Fruit fly (Drosophila melanogaster): Measurements from ENCODE around the gene Sec61alpha.
A peak's percentile ranks its signal among the peaks of the same experiment; 100 is the strongest.

Gene Sec61alpha

dm6 chr2L:6464780-6465179 is 15.6 kb downstream of the Sec61alpha start:
- no peak for TF ChIP-seq Mnt (GFP tag; optimal IDR thresholded peaks at IDR 0.05)
- no peak for TF ChIP-seq cic (GFP tag; optimal IDR thresholded peaks at IDR 0.05)
- no peak for TF ChIP-seq CG7045 (GFP tag; optimal IDR thresholded peaks at IDR 0.05)
- no peak for TF ChIP-seq CG1620 (GFP tag; optimal IDR thresholded peaks at IDR 0.05)
- TF ChIP-seq CG11617 (GFP tag; optimal IDR thresholded peaks at IDR 0.05): no peak
- no peak for TF ChIP-seq CG5204 (GFP tag; optimal IDR thresholded peaks at IDR 0.05)
- no peak for TF ChIP-seq bab1 (GFP tag; optimal IDR thresholded peaks at IDR 0.05)
- no peak for TF ChIP-seq kay (GFP tag; ENCODE audit: borderline replicate concordance)
- no peak for TF ChIP-seq ovo (GFP tag; optimal IDR thresholded peaks at IDR 0.05)
- no peak for TF ChIP-seq Hr96 (GFP tag; optimal IDR thresholded peaks at IDR 0.05)
- TF ChIP-seq cnc (optimal IDR thresholded peaks at IDR 0.05): no peak
- TF ChIP-seq tj (GFP tag; optimal IDR thresholded peaks at IDR 0.05): no peak
- no peak for TF ChIP-seq Clk (GFP tag; optimal IDR thresholded peaks at IDR 0.05)
- no peak for TF ChIP-seq CG7101 (tag; optimal IDR thresholded peaks at IDR 0.05)
- TF ChIP-seq CG14711 (tag; optimal IDR thresholded peaks at IDR 0.05): no peak
- TF ChIP-seq toe (GFP tag; optimal IDR thresholded peaks at IDR 0.05): no peak
- no peak for TF ChIP-seq CG12768 (GFP tag; optimal IDR thresholded peaks at IDR 0.05)

- TF ChIP-seq kay (GFP tag; ENCODE audit: borderline replicate concordance) (no peak), cic (GFP tag; optimal IDR thresholded peaks at IDR 0.05) (no peak), CG14711 (tag; optimal IDR thresholded peaks at IDR 0.05) (no peak), Mnt (GFP tag; optimal IDR thresholded peaks at IDR 0.05) (no peak), CG11617 (GFP tag; optimal IDR thresholded peaks at IDR 0.05) (no peak)
Measured at dm6 chr2L:6464270-6464669, 16.1 kb downstream of the Sec61alpha start.

- TF ChIP-seq cnc (optimal IDR thresholded peaks at IDR 0.05): no peak
- TF ChIP-seq CG14711 (tag; optimal IDR thresholded peaks at IDR 0.05): no peak
- no peak for TF ChIP-seq Hr96 (GFP tag; optimal IDR thresholded peaks at IDR 0.05)
- TF ChIP-seq CG5204 (GFP tag; optimal IDR thresholded peaks at IDR 0.05): no peak
- no peak for TF ChIP-seq tj (GFP tag; optimal IDR thresholded peaks at IDR 0.05)
- no peak for TF ChIP-seq bab1 (GFP tag; optimal IDR thresholded peaks at IDR 0.05)
- no peak for TF ChIP-seq Mnt (GFP tag; optimal IDR thresholded peaks at IDR 0.05)
Measured at dm6 chr2L:6463392-6463791, 17.0 kb downstream of the Sec61alpha start.

- no peak for TF ChIP-seq cnc (optimal IDR thresholded peaks at IDR 0.05)
- no peak for TF ChIP-seq Clk (GFP tag; optimal IDR thresholded peaks at IDR 0.05)
- TF ChIP-seq CG11617 (GFP tag; optimal IDR thresholded peaks at IDR 0.05): no peak
Measured at dm6 chr2L:6462259-6462658, 18.1 kb downstream of the Sec61alpha start.

- TF ChIP-seq CG7045 (GFP tag; optimal IDR thresholded peaks at IDR 0.05) (no peak), kay (GFP tag; ENCODE audit: borderline replicate concordance) (peak; percentile 38)
Measured at dm6 chr2L:6461497-6461896, 18.9 kb downstream of the Sec61alpha start.

- peak; percentile 2 for TF ChIP-seq Mnt (GFP tag; optimal IDR thresholded peaks at IDR 0.05)
- no peak for TF ChIP-seq CG7101 (tag; optimal IDR thresholded peaks at IDR 0.05)
Measured at dm6 chr2L:6457583-6457982, 22.8 kb downstream of the Sec61alpha start.

- TF ChIP-seq pad (GFP tag; optimal IDR thresholded peaks at IDR 0.05): no peak
- TF ChIP-seq cic (GFP tag; optimal IDR thresholded peaks at IDR 0.05): no peak
- TF ChIP-seq bab1 (GFP tag; optimal IDR thresholded peaks at IDR 0.05): no peak
- peak; percentile 54 for TF ChIP-seq CG14711 (tag; optimal IDR thresholded peaks at IDR 0.05)
- TF ChIP-seq Crg-1 (GFP tag; optimal IDR thresholded peaks at IDR 0.05): peak; percentile 33
- peak; percentile 47 for TF ChIP-seq CG12768 (GFP tag; optimal IDR thresholded peaks at IDR 0.05)
- TF ChIP-seq CG11617 (GFP tag; optimal IDR thresholded peaks at IDR 0.05): peak; percentile 2
- no peak for TF ChIP-seq CG5204 (GFP tag; optimal IDR thresholded peaks at IDR 0.05)
- TF ChIP-seq kay (GFP tag; ENCODE audit: borderline replicate concordance): no peak
- TF ChIP-seq CG33017 (tag; optimal IDR thresholded peaks at IDR 0.05): no peak
- TF ChIP-seq Clk (GFP tag; optimal IDR thresholded peaks at IDR 0.05): no peak
- peak; percentile 20 for TF ChIP-seq CG7045 (GFP tag; optimal IDR thresholded peaks at IDR 0.05)
- TF ChIP-seq ovo (GFP tag; optimal IDR thresholded peaks at IDR 0.05): peak; percentile 43
- peak; percentile 15 for TF ChIP-seq tj (GFP tag; optimal IDR thresholded peaks at IDR 0.05)
- no peak for TF ChIP-seq Hr96 (GFP tag; optimal IDR thresholded peaks at IDR 0.05)
- TF ChIP-seq Mnt (GFP tag; optimal IDR thresholded peaks at IDR 0.05): peak; percentile 11
- TF ChIP-seq CG7101 (tag; optimal IDR thresholded peaks at IDR 0.05): peak; percentile 56
- no peak for TF ChIP-seq cnc (optimal IDR thresholded peaks at IDR 0.05)
- TF ChIP-seq toe (GFP tag; optimal IDR thresholded peaks at IDR 0.05): peak; percentile 68
- TF ChIP-seq CG1620 (GFP tag; optimal IDR thresholded peaks at IDR 0.05): peak; percentile 56
Measured at dm6 chr2L:6455955-6456599, 24.3 kb downstream of the Sec61alpha start, which contains the start of gene frj. TSS of gene frj (plus strand) at chr2L:6456052.
